Worm (Caenorhabditis elegans): ENCODE measurements around the gene fut-3.

The fut-3 gene

ce11 chrII:5663180-5663791 is 3.7 kb upstream of the fut-3 start:
- no peak for TF ChIP-seq med-1 (GFP tag; optimal IDR thresholded peaks at IDR 0.05; ENCODE audit: insufficient read depth)
- TF ChIP-seq ztf-29 (GFP tag; IDR thresholded peaks at IDR 0.05): no peak
- no peak for TF ChIP-seq ztf-23 (GFP tag; IDR thresholded peaks at IDR 0.05)
- no peak for TF ChIP-seq flt-1 (GFP tag; IDR thresholded peaks at IDR 0.05)
- no peak for TF ChIP-seq ref-1 (GFP tag; conservative IDR thresholded peaks at IDR 0.05)
- TF ChIP-seq tab-1 (GFP tag; IDR thresholded peaks at IDR 0.05): no peak
- TF ChIP-seq T22C8.4 (GFP tag; IDR thresholded peaks at IDR 0.05): no peak
- no peak for TF ChIP-seq klf-2 (GFP tag; conservative IDR thresholded peaks at IDR 0.05)

ce11 chrII:5661735-5662177 is 2.2 kb upstream of the fut-3 start:
- peak; percentile 75 for TF ChIP-seq cog-1 (tag; optimal IDR thresholded peaks at IDR 0.05)
- TF ChIP-seq T22C8.4 (GFP tag; IDR thresholded peaks at IDR 0.05): peak; percentile 86
- TF ChIP-seq med-1 (GFP tag; optimal IDR thresholded peaks at IDR 0.05; ENCODE audit: insufficient read depth): no peak
- peak; percentile 85 for TF ChIP-seq tab-1 (GFP tag; IDR thresholded peaks at IDR 0.05)
- TF ChIP-seq klf-2 (GFP tag; conservative IDR thresholded peaks at IDR 0.05): peak; percentile 73
- peak; percentile 95 for TF ChIP-seq ztf-29 (GFP tag; IDR thresholded peaks at IDR 0.05)
- TF ChIP-seq ztf-23 (GFP tag; IDR thresholded peaks at IDR 0.05): peak; percentile 91
- TF ChIP-seq flt-1 (GFP tag; IDR thresholded peaks at IDR 0.05): peak; percentile 95
- TF ChIP-seq ref-1 (GFP tag; conservative IDR thresholded peaks at IDR 0.05): peak; percentile 66

- TF ChIP-seq tab-1 (GFP tag; IDR thresholded peaks at IDR 0.05) (peak; percentile 76), flt-1 (GFP tag; IDR thresholded peaks at IDR 0.05) (peak; percentile 86), klf-2 (GFP tag; conservative IDR thresholded peaks at IDR 0.05) (peak; percentile 48; the same call in 1 of the 2 replicates), ztf-23 (GFP tag; IDR thresholded peaks at IDR 0.05) (peak; percentile 80), ztf-29 (GFP tag; IDR thresholded peaks at IDR 0.05) (peak; percentile 61; the same call in 1 of the 2 replicates), cog-1 (tag; optimal IDR thresholded peaks at IDR 0.05) (peak; percentile 18), ref-1 (GFP tag; conservative IDR thresholded peaks at IDR 0.05) (0 out of 2 replicates have a peak, but pooled peaks have one; percentile 7), T22C8.4 (GFP tag; IDR thresholded peaks at IDR 0.05) (peak; percentile 78), med-1 (GFP tag; optimal IDR thresholded peaks at IDR 0.05; ENCODE audit: insufficient read depth) (peak; percentile 56)
These were observed 1.5 kb upstream of the fut-3 start, which contains the start of the genes ift-43 and mdt-26 for ce11 chrII:5660736-5661734. Gene ift-43 (minus strand): TSS chrII:5660786. Gene mdt-26 (plus strand): TSS chrII:5661181.

- no peak for TF ChIP-seq cog-1 (tag; optimal IDR thresholded peaks at IDR 0.05)
- TF ChIP-seq flt-1 (GFP tag; IDR thresholded peaks at IDR 0.05): no peak
- no peak for TF ChIP-seq T22C8.4 (GFP tag; IDR thresholded peaks at IDR 0.05)
- TF ChIP-seq ztf-29 (GFP tag; IDR thresholded peaks at IDR 0.05): no peak
- no peak for TF ChIP-seq tab-1 (GFP tag; IDR thresholded peaks at IDR 0.05)
- TF ChIP-seq ref-1 (GFP tag; conservative IDR thresholded peaks at IDR 0.05): no peak
- TF ChIP-seq klf-2 (GFP tag; conservative IDR thresholded peaks at IDR 0.05): no peak
- no peak for TF ChIP-seq med-1 (GFP tag; optimal IDR thresholded peaks at IDR 0.05; ENCODE audit: insufficient read depth)
- no peak for TF ChIP-seq ztf-23 (GFP tag; IDR thresholded peaks at IDR 0.05)
These were observed 580 bp upstream of the fut-3 start for ce11 chrII:5660155-5660554.

DNA sequence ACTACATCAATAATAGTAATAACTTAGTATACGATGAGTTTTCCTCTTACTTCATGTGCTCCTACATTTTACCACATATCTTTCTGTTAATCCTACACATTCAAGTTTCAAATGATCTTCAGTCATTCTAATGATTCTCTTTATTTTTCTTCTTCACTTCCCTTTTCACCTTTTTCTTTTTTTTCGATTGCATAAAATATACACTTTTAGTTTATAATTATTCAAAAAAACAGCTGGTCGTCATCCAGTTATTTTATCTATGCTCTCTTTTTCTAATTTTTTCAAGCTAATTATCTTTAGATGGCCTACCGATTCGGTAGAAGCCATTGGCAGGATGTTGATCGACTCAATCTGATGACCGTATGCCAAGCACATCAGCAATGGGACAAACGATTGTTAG is 5.4 kb downstream of the fut-3 start, which contains the start of gene F59E12.1:
TSS of gene F59E12.1 (plus strand) at position 301 of the 400 bp plus-strand sequence.
- TF ChIP-seq tab-1 (GFP tag; IDR thresholded peaks at IDR 0.05) (no peak), cog-1 (tag; optimal IDR thresholded peaks at IDR 0.05) (no peak), ztf-23 (GFP tag; IDR thresholded peaks at IDR 0.05) (no peak), klf-2 (GFP tag; conservative IDR thresholded peaks at IDR 0.05) (no peak), med-1 (GFP tag; optimal IDR thresholded peaks at IDR 0.05; ENCODE audit: insufficient read depth) (no peak), ztf-29 (GFP tag; IDR thresholded peaks at IDR 0.05) (no peak), T22C8.4 (GFP tag; IDR thresholded peaks at IDR 0.05) (no peak), flt-1 (GFP tag; IDR thresholded peaks at IDR 0.05) (no peak), ref-1 (GFP tag; conservative IDR thresholded peaks at IDR 0.05) (no peak)

- TF ChIP-seq tab-1 (GFP tag; IDR thresholded peaks at IDR 0.05) (no peak), T22C8.4 (GFP tag; IDR thresholded peaks at IDR 0.05) (no peak)
These were observed 7.2 kb downstream of the fut-3 start, which contains the start of gene bli-2 for ce11 chrII:5652334-5652733. Gene bli-2 (minus strand): TSS chrII:5652434.

DNA sequence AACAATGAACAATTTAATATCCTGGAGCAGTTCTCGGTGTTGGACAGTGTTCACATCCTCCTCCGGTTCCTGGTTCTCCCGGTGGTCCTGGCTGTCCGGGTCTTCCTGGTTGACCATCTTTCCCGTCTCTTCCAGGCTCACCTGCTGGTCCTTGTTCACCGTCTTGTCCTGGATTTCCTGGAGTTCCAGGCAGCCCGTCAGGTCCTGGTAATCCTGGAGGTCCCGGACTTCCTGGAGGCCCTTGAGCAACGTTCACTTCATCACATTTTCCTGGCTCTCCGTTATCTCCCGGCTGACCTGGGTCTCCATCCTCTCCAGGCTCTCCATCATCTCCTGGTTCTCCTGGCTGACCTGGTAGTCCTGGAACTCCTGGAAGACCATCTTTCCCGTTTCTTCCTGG is 8.1 kb downstream of the fut-3 start:
- no peak for TF ChIP-seq T22C8.4 (GFP tag; IDR thresholded peaks at IDR 0.05)
- TF ChIP-seq ref-1 (GFP tag; conservative IDR thresholded peaks at IDR 0.05): no peak
- no peak for TF ChIP-seq cog-1 (tag; optimal IDR thresholded peaks at IDR 0.05)
- no peak for TF ChIP-seq flt-1 (GFP tag; IDR thresholded peaks at IDR 0.05)
- no peak for TF ChIP-seq tab-1 (GFP tag; IDR thresholded peaks at IDR 0.05)
- no peak for TF ChIP-seq ztf-29 (GFP tag; IDR thresholded peaks at IDR 0.05)
- TF ChIP-seq med-1 (GFP tag; optimal IDR thresholded peaks at IDR 0.05; ENCODE audit: insufficient read depth): no peak
- TF ChIP-seq klf-2 (GFP tag; conservative IDR thresholded peaks at IDR 0.05): no peak
- TF ChIP-seq ztf-23 (GFP tag; IDR thresholded peaks at IDR 0.05): no peak

- TF ChIP-seq cog-1 (tag; optimal IDR thresholded peaks at IDR 0.05): no peak
- TF ChIP-seq ztf-29 (GFP tag; IDR thresholded peaks at IDR 0.05): no peak
- no peak for TF ChIP-seq T22C8.4 (GFP tag; IDR thresholded peaks at IDR 0.05)
These were observed 10.2 kb downstream of the fut-3 start, which contains the start of the genes sam-4, F59E12.17 and zyg-1 for ce11 chrII:5649236-5650004. Gene sam-4 (minus strand): TSS chrII:5649286. Gene F59E12.17 (minus strand): TSS chrII:5649470. Gene zyg-1 (plus strand): TSS chrII:5649748.

Data from whole organism, midembryonic.